Worm (Caenorhabditis elegans) whole organism, L4 larva: Measurements from ENCODE around the gene ltah-1.1.
A peak's percentile ranks its signal among the peaks of the same experiment; 100 is the strongest.

Source experiments
- D1046.2 ChIP-seq: fragments of 200-800 bp; sonication (Bioruptor generic); IDR thresholded peaks from 2 replicates; pipeline ENCODE4 v1.3.6; 2022; ENCODE audit warnings: missing genetic modification characterization, missing compliant biosample characterization
- F26F4.8 ChIP-seq: fragments of 200-800 bp; sonication (Bioruptor generic); conservative IDR thresholded peaks from 2 replicates; pipeline ENCODE4 v1.3.6; 2022; ENCODE audit warnings: missing genetic modification characterization, missing compliant biosample characterization
- F37D6.2 ChIP-seq: sonication (generic microtip); optimal IDR thresholded peaks from 2 replicates; lab custom pipeline; 2016; ENCODE audit warnings: mild to moderate bottlenecking, missing genetic modification characterization, missing compliant biosample characterization
- F44E2.7 ChIP-seq: fragments of 200-800 bp; sonication (Bioruptor generic); IDR thresholded peaks from 2 replicates; pipeline ENCODE4 v2.1.2; 2022; ENCODE audit warnings: missing genetic modification characterization, missing compliant biosample characterization
- T26A8.4 ChIP-seq: fragments of 200-800 bp; sonication (Bioruptor generic); IDR thresholded peaks from 2 replicates; pipeline ENCODE4 v1.3.6; 2022; ENCODE audit warnings: missing genetic modification characterization, missing compliant biosample characterization
- Y105C5A.15 ChIP-seq: fragments of 200-800 bp; sonication (Bioruptor generic); IDR thresholded peaks from 2 replicates; pipeline ENCODE4 v1.3.6; 2022; ENCODE audit warnings: missing genetic modification characterization, missing compliant biosample characterization
- Y48G9A.11 ChIP-seq: fragments of 200-800 bp; sonication (Bioruptor generic); IDR thresholded peaks from 2 replicates; pipeline ENCODE4 v1.3.6; 2022; ENCODE audit warnings: missing genetic modification reagents, missing genetic modification characterization, missing compliant biosample characterization
- Y5F2A.4 ChIP-seq: fragments of 200-800 bp; sonication (Bioruptor generic); optimal IDR thresholded peaks from 2 replicates; lab custom pipeline; 2018; ENCODE audit warnings: mild to moderate bottlenecking, missing genetic modification characterization, missing compliant biosample characterization
- ZK546.5 ChIP-seq, 2 experiments: sonication (generic microtip); optimal IDR thresholded peaks; 2 replicates each; lab custom pipeline; 2017; ENCODE audit warnings: missing biosample characterization in 2 of 2, missing genetic modification characterization in 2 of 2
- aha-1 ChIP-seq: fragments of 150-350 bp; peaks from one replicate; lab custom pipeline; 2014; ENCODE audit warnings: missing biosample characterization, missing genetic modification characterization
- ama-1 ChIP-seq: fragments of 150-350 bp; optimal IDR thresholded peaks from 2 replicates; lab custom pipeline; 2014; ENCODE audit warnings: inconsistent platforms, mixed read lengths
- attf-4 ChIP-seq: sonication (generic microtip); optimal IDR thresholded peaks from 3 replicates; lab custom pipeline; 2017; ENCODE audit warnings: missing biosample characterization, missing genetic modification characterization
- ces-1 ChIP-seq: fragments of 150-350 bp; sonication (generic microtip); optimal IDR thresholded peaks from 4 replicates; lab custom pipeline; 2014; ENCODE audit warnings: missing biosample characterization, missing genetic modification reagents, missing genetic modification characterization
- cey-2 ChIP-seq: sonication (generic microtip); optimal IDR thresholded peaks from 3 replicates; lab custom pipeline; 2017; ENCODE audit warnings: missing genetic modification characterization, mild to moderate bottlenecking, missing compliant biosample characterization, antibody characterized with exemption, borderline replicate concordance; ENCODE audit not compliant: insufficient read depth
- dmd-6 ChIP-seq: fragments of 200-800 bp; sonication (Bioruptor generic); IDR thresholded peaks from 2 replicates; pipeline ENCODE4 v1.3.6; 2022; ENCODE audit warnings: missing genetic modification reagents, missing genetic modification characterization, missing compliant biosample characterization
- dmd-8 ChIP-seq: fragments of 200-800 bp; sonication (Bioruptor generic); IDR thresholded peaks from 2 replicates; pipeline ENCODE4 v1.3.6; 2022; ENCODE audit warnings: missing genetic modification characterization, missing compliant biosample characterization
- dmd-9 ChIP-seq: fragments of 200-800 bp; sonication (Bioruptor generic); IDR thresholded peaks from 2 replicates; pipeline ENCODE4 v1.3.6; 2022; ENCODE audit warnings: missing genetic modification reagents, missing genetic modification characterization, missing compliant biosample characterization
- dpl-1 ChIP-seq: fragments of 150-350 bp; optimal IDR thresholded peaks from 2 replicates; lab custom pipeline; 2014; ENCODE audit warnings: missing biosample characterization, missing genetic modification reagents, missing genetic modification characterization
- duxl-1 ChIP-seq: sonication (generic microtip); optimal IDR thresholded peaks from 2 replicates; lab custom pipeline; 2016; ENCODE audit warnings: mild to moderate bottlenecking, missing genetic modification characterization, moderate library complexity, missing compliant biosample characterization; ENCODE audit not compliant: poor library complexity
- dve-1 ChIP-seq: sonication (generic microtip); optimal IDR thresholded peaks from 2 replicates; lab custom pipeline; 2017; ENCODE audit warnings: antibody characterized with exemption, mild to moderate bottlenecking, missing genetic modification characterization, missing compliant biosample characterization; ENCODE audit not compliant: insufficient read depth
- egl-27 ChIP-seq: sonication (generic microtip); optimal IDR thresholded peaks from 3 replicates; lab custom pipeline; 2017; ENCODE audit warnings: missing biosample characterization, missing genetic modification reagents, missing genetic modification characterization
- egl-43 ChIP-seq: fragments of 200-800 bp; sonication (Bioruptor generic); IDR thresholded peaks from 2 replicates; pipeline ENCODE4 v1.3.6; 2022; ENCODE audit warnings: missing genetic modification reagents, missing genetic modification characterization, missing compliant biosample characterization
- fkh-10 ChIP-seq: fragments of 150-350 bp; optimal IDR thresholded peaks from 2 replicates; lab custom pipeline; 2014; ENCODE audit warnings: missing biosample characterization, missing genetic modification reagents, missing genetic modification characterization
- gei-8 ChIP-seq: fragments of 200-800 bp; sonication (Bioruptor generic); optimal IDR thresholded peaks from 2 replicates; lab custom pipeline; 2018; ENCODE audit warnings: mild to moderate bottlenecking, missing genetic modification characterization, missing compliant biosample characterization
- hif-1 ChIP-seq, 2 experiments: sonication (generic microtip); optimal IDR thresholded peaks; 2 replicates each; lab custom pipeline; 2016 to 2017; ENCODE audit warnings: missing compliant biosample characterization in 2 of 2, missing genetic modification characterization in 2 of 2, missing genetic modification reagents in 2 of 2, missing genotype in 2 of 2, mild to moderate bottlenecking in 1 of 2
- hlh-30 ChIP-seq: sonication (generic microtip); optimal IDR thresholded peaks from 2 replicates; lab custom pipeline; 2017; ENCODE audit warnings: antibody characterized with exemption, mild to moderate bottlenecking, missing genetic modification characterization, missing compliant biosample characterization; ENCODE audit not compliant: insufficient read depth
- hmg-1.1 ChIP-seq: fragments of 200-800 bp; sonication (Bioruptor generic); IDR thresholded peaks from 2 replicates; pipeline ENCODE4 v1.3.6; 2022; ENCODE audit warnings: missing genetic modification reagents, missing genetic modification characterization, missing compliant biosample characterization
- lin-15B ChIP-seq: fragments of 150-350 bp; sonication (generic microtip); optimal IDR thresholded peaks from 3 replicates; lab custom pipeline; 2014; ENCODE audit warnings: missing biosample characterization, missing genetic modification characterization
- lin-39 ChIP-seq: fragments of 150-350 bp; optimal IDR thresholded peaks from 2 replicates; lab custom pipeline; 2014; ENCODE audit warnings: missing biosample characterization, missing genetic modification reagents, missing genetic modification characterization
- lsy-2 ChIP-seq, 2 experiments: fragments of 150-350 bp in 1 of 2; sonication (generic microtip) in 1 of 2; optimal IDR thresholded peaks; 2 replicates each; lab custom pipeline; 2014 to 2017; ENCODE audit warnings: missing biosample characterization in 2 of 2, missing genetic modification characterization in 2 of 2
- madf-5 ChIP-seq, 2 experiments: fragments of 200-800 bp; sonication (Bioruptor generic); IDR thresholded peaks; 2 replicates each; pipeline ENCODE4 v1.3.6; 2022; ENCODE audit warnings: missing compliant biosample characterization in 2 of 2, missing genetic modification characterization in 2 of 2
- mdl-1 ChIP-seq, 2 experiments: fragments of 150-350 bp in 1 of 2; sonication (generic microtip) in 1 of 2; optimal IDR thresholded peaks; 2 replicates each; lab custom pipeline; 2014 to 2017; ENCODE audit warnings: missing biosample characterization in 2 of 2, missing genetic modification characterization in 2 of 2
- mxl-2 ChIP-seq: fragments of 200-800 bp; sonication (Bioruptor generic); conservative IDR thresholded peaks from 2 replicates; pipeline ENCODE4 v1.3.6; 2022; ENCODE audit warnings: missing genetic modification reagents, missing genetic modification characterization, missing compliant biosample characterization
- nhr-102 ChIP-seq: sonication (generic microtip); optimal IDR thresholded peaks from 2 replicates; lab custom pipeline; 2016; ENCODE audit warnings: mild to moderate bottlenecking, missing genetic modification characterization, moderate library complexity, missing compliant biosample characterization
- nhr-11 ChIP-seq: fragments of 150-350 bp; optimal IDR thresholded peaks from 2 replicates; lab custom pipeline; 2014; ENCODE audit warnings: missing biosample characterization, missing genetic modification characterization
- nhr-111 ChIP-seq: fragments of 200-800 bp; sonication (Bioruptor generic); optimal IDR thresholded peaks from 2 replicates; lab custom pipeline; 2018; ENCODE audit warnings: mild to moderate bottlenecking, missing genetic modification characterization, missing compliant biosample characterization
- nhr-237 ChIP-seq: sonication (generic microtip); optimal IDR thresholded peaks from 2 replicates; lab custom pipeline; 2017; ENCODE audit warnings: missing biosample characterization, missing genetic modification characterization
- nhr-6 ChIP-seq: fragments of 150-350 bp; optimal IDR thresholded peaks from 2 replicates; lab custom pipeline; 2014; ENCODE audit warnings: missing biosample characterization, missing genetic modification characterization
- php-3 ChIP-seq: fragments of 200-800 bp; sonication (Bioruptor generic); IDR thresholded peaks from 2 replicates; pipeline ENCODE4 v1.3.6; 2022; ENCODE audit warnings: missing genetic modification reagents, missing genetic modification characterization, missing compliant biosample characterization
- pqm-1 ChIP-seq: sonication (generic microtip); optimal IDR thresholded peaks from 2 replicates; lab custom pipeline; 2017; ENCODE audit warnings: missing biosample characterization, missing genetic modification characterization
- rbr-2 ChIP-seq: sonication (generic microtip); optimal IDR thresholded peaks from 2 replicates; lab custom pipeline; 2016; ENCODE audit warnings: missing genotype, missing genetic modification characterization, missing compliant biosample characterization
- sdz-12 ChIP-seq: fragments of 200-800 bp; sonication (Bioruptor generic); optimal IDR thresholded peaks from 2 replicates; lab custom pipeline; 2018; ENCODE audit warnings: mild to moderate bottlenecking, missing genetic modification characterization, missing compliant biosample characterization
- set-16 ChIP-seq: fragments of 200-800 bp; sonication (Bioruptor generic); IDR thresholded peaks from 2 replicates; pipeline ENCODE4 v1.3.6; 2022; ENCODE audit warnings: missing genetic modification reagents, missing genetic modification characterization, missing compliant biosample characterization
- snpc-1.2 ChIP-seq: fragments of 200-800 bp; sonication (Bioruptor generic); IDR thresholded peaks from 2 replicates; pipeline ENCODE4 v1.3.6; 2022; ENCODE audit warnings: missing genetic modification reagents, missing genetic modification characterization, missing compliant biosample characterization
- tra-1 ChIP-seq: fragments of 200-800 bp; sonication (Bioruptor generic); IDR thresholded peaks from 2 replicates; pipeline ENCODE4 v1.3.6; 2022; ENCODE audit warnings: missing genetic modification reagents, missing genetic modification characterization, missing compliant biosample characterization
- unc-130 ChIP-seq: sonication (generic microtip); optimal IDR thresholded peaks from 2 replicates; lab custom pipeline; 2016; ENCODE audit warnings: missing genetic modification reagents, missing genetic modification characterization, missing compliant biosample characterization
- zag-1 ChIP-seq: fragments of 150-350 bp; optimal IDR thresholded peaks from 2 replicates; lab custom pipeline; 2014; ENCODE audit warnings: missing biosample characterization, missing genetic modification characterization
- zip-11 ChIP-seq: fragments of 200-800 bp; sonication (Bioruptor generic); IDR thresholded peaks from 2 replicates; pipeline ENCODE4 v1.3.6; 2022; ENCODE audit warnings: missing genetic modification characterization, missing compliant biosample characterization

ltah-1.1 gene

ce11 chrIV:12274365-12274764, 5.1 kb upstream of the ltah-1.1 start:
- TF ChIP-seq nhr-102 (tag; lab: Kevin White, UChicago) (no peak), sdz-12 (no peak), dmd-8 (no peak), F44E2.7 (GFP tag; lab: Robert Waterston, UW) (no peak), madf-5 (GFP tag; IDR thresholded peaks at IDR 0.05; lab: Robert Waterston, UW) (no peak), cey-2 (tag; lab: Kevin White, UChicago) (no peak), unc-130 (GFP tag; lab: Kevin White, UChicago) (no peak), T26A8.4 (GFP tag; lab: Robert Waterston, UW) (no peak), php-3 (no peak), Y105C5A.15 (no peak), aha-1 (tag; lab: Kevin White, UChicago) (no peak), duxl-1 (tag; lab: Kevin White, UChicago) (no peak), hlh-30 (no peak), nhr-11 (tag; lab: Kevin White, UChicago) (no peak), D1046.2 (GFP tag; lab: Robert Waterston, UW) (no peak)
- TF ChIP-seq, all 104 proteins: peak for 0

ce11 chrIV:12275892-12276291, 3.5 kb upstream of the ltah-1.1 start, which contains the start of gene vps-8:
Gene vps-8, minus strand, starts transcription at chrIV:12275992.
- TF ChIP-seq ces-1 (GFP tag; lab: Kevin White, UChicago): no peak
- no peak for TF ChIP-seq lin-39 (tag; lab: Kevin White, UChicago)
- no peak for TF ChIP-seq fkh-10 (GFP tag; lab: Kevin White, UChicago)
- no peak for TF ChIP-seq egl-43
- no peak for TF ChIP-seq gei-8 (GFP tag; lab: Kevin White, UChicago)
- no peak for TF ChIP-seq set-16 (GFP tag; lab: Robert Waterston, UW)
- TF ChIP-seq ZK546.5 (tag; optimal IDR thresholded peaks at IDR 0.05; lab: Kevin White, UChicago): no peak
- no peak for TF ChIP-seq nhr-6 (tag; lab: Kevin White, UChicago)
- TF ChIP-seq dve-1 (tag; lab: Kevin White, UChicago): no peak
- no peak for TF ChIP-seq mdl-1 (tag; optimal IDR thresholded peaks at IDR 0.05; lab: Kevin White, UChicago)
- no peak for TF ChIP-seq mxl-2 (GFP tag; lab: Robert Waterston, UW)
- no peak for TF ChIP-seq Y5F2A.4 (GFP tag; lab: Kevin White, UChicago)
- TF ChIP-seq dmd-9 (GFP tag; lab: Robert Waterston, UW): no peak
- TF ChIP-seq, all 104 proteins: peak for 0

ce11 chrIV:12278507-12278906, 915 bp upstream of the ltah-1.1 start, which contains the start of the genes tag-335 and vkmt-1:
Gene tag-335, minus strand, starts transcription at chrIV:12278594.
Gene vkmt-1, plus strand, starts transcription at chrIV:12278725.
- TF ChIP-seq pqm-1 (tag; lab: Kevin White, UChicago) (no peak), F26F4.8 (no peak), madf-5 (GFP tag; IDR thresholded peaks at IDR 0.05; lab: Robert Waterston, UW) (no peak), nhr-237 (tag; lab: Kevin White, UChicago) (no peak), T26A8.4 (GFP tag; lab: Robert Waterston, UW) (no peak), rbr-2 (tag; lab: Kevin White, UChicago) (no peak), dmd-6 (GFP tag; lab: Robert Waterston, UW) (no peak), Y48G9A.11 (GFP tag; lab: Robert Waterston, UW) (no peak), snpc-1.2 (GFP tag; lab: Robert Waterston, UW) (no peak), unc-130 (GFP tag; lab: Kevin White, UChicago) (peak; percentile 50), ama-1 (lab: Kevin White, UChicago) (no peak), zip-11 (GFP tag; lab: Robert Waterston, UW) (no peak), gei-8 (GFP tag; lab: Kevin White, UChicago) (no peak), zag-1 (tag; lab: Kevin White, UChicago) (no peak), nhr-111 (GFP tag; lab: Kevin White, UChicago) (no peak), hif-1 (tag; optimal IDR thresholded peaks at IDR 0.05; lab: Kevin White, UChicago) (peak in 1 of 2 experiments; percentile 11), lin-15B (no peak), tra-1 (no peak), dmd-8 (no peak), attf-4 (tag; lab: Kevin White, UChicago) (no peak), lsy-2 (tag; optimal IDR thresholded peaks at IDR 0.05; lab: Kevin White, UChicago) (peak in 1 of 2 experiments; percentile 72), hmg-1.1 (no peak), nhr-6 (tag; lab: Kevin White, UChicago) (peak; percentile 20), dpl-1 (no peak), egl-27 (tag; lab: Kevin White, UChicago) (no peak), ZK546.5 (tag; optimal IDR thresholded peaks at IDR 0.05; lab: Kevin White, UChicago) (no peak), set-16 (GFP tag; lab: Robert Waterston, UW) (no peak), F37D6.2 (no peak)
